Worm (Caenorhabditis elegans) whole organism, L1 larva: ENCODE measurements around the gene srbc-1.

Experiments used
- C16A3.4 ChIP-seq: fragments of 150-350 bp; optimal IDR thresholded peaks from 2 replicates; lab custom pipeline; 2014; ENCODE audit warnings: missing biosample characterization, missing genetic modification characterization
- C34B4.2 ChIP-seq: sonication (generic microtip); optimal IDR thresholded peaks from 2 replicates; lab custom pipeline; 2017; ENCODE audit warnings: mild to moderate bottlenecking, missing genetic modification characterization, missing compliant biosample characterization
- F16B12.6 ChIP-seq: fragments of 150-350 bp; optimal IDR thresholded peaks from 2 replicates; lab custom pipeline; 2014; ENCODE audit warnings: missing biosample characterization, missing genetic modification characterization
- ama-1 ChIP-seq: fragments of 150-350 bp; optimal IDR thresholded peaks from 2 replicates; lab custom pipeline; 2014
- blmp-1 ChIP-seq: fragments of 150-350 bp; optimal IDR thresholded peaks from 2 replicates; lab custom pipeline; 2014; ENCODE audit warnings: missing biosample characterization, missing genetic modification characterization
- ceh-63 ChIP-seq: fragments of 200-800 bp; sonication (Bioruptor generic); optimal IDR thresholded peaks from 2 replicates; lab custom pipeline; 2018; ENCODE audit warnings: mild to moderate bottlenecking, missing genetic modification characterization, missing compliant biosample characterization
- ceh-8 ChIP-seq: fragments of 200-800 bp; sonication (Bioruptor generic); optimal IDR thresholded peaks from 2 replicates; lab custom pipeline; 2018; ENCODE audit warnings: mild to moderate bottlenecking, missing genetic modification characterization, moderate library complexity, missing compliant biosample characterization
- ceh-82 ChIP-seq, 3 experiments: fragments of 150-350 bp in 1 of 3; sonication (generic microtip) in 2 of 3; optimal IDR thresholded peaks; 2 replicates each; lab custom pipeline; 2014 to 2017; ENCODE audit warnings: missing biosample characterization in 3 of 3, missing genetic modification characterization in 3 of 3
- ceh-90 ChIP-seq: sonication (generic microtip); optimal IDR thresholded peaks from 2 replicates; lab custom pipeline; 2016; ENCODE audit warnings: missing genetic modification characterization, missing compliant biosample characterization
- dpl-1 ChIP-seq, 3 experiments: fragments of 150-350 bp in 2 of 3; sonication (generic microtip) in 1 of 3; optimal IDR thresholded peaks; 2 replicates each; lab custom pipeline; 2014 to 2017; ENCODE audit warnings: missing biosample characterization in 3 of 3, missing genetic modification characterization in 3 of 3, missing genetic modification reagents in 3 of 3
- dsc-1 ChIP-seq: sonication (generic microtip); optimal IDR thresholded peaks from 2 replicates; lab custom pipeline; 2016; ENCODE audit warnings: mild to moderate bottlenecking, missing genetic modification characterization, missing compliant biosample characterization
- efl-1 ChIP-seq, 4 experiments: fragments of 150-350 bp; optimal IDR thresholded peaks in 3 of 4; peaks in 1 of 4; 1 replicate in 1 of 4; 2 replicates in 3 of 4; lab custom pipeline; 2014; ENCODE audit warnings: missing biosample characterization in 2 of 4, missing genetic modification characterization in 2 of 4, missing genetic modification reagents in 2 of 4
- efl-3 ChIP-seq: fragments of 200-800 bp; sonication (Bioruptor generic); optimal IDR thresholded peaks from 2 replicates; lab custom pipeline; 2018; ENCODE audit warnings: mild to moderate bottlenecking, missing genetic modification characterization, missing compliant biosample characterization
- egl-13 ChIP-seq: sonication (generic microtip); optimal IDR thresholded peaks from 2 replicates; lab custom pipeline; 2016; ENCODE audit warnings: missing genotype, missing genetic modification reagents, missing genetic modification characterization, missing compliant biosample characterization
- elt-3 ChIP-seq, 6 experiments: fragments of 150-350 bp in 1 of 6; sonication (generic microtip); optimal IDR thresholded peaks; 2 replicates each; lab custom pipeline; 2017 to 2018; ENCODE audit warnings: missing biosample characterization in 6 of 6, missing genetic modification characterization in 6 of 6, inconsistent platforms in 1 of 6
- fkh-10 ChIP-seq: sonication (generic microtip); optimal IDR thresholded peaks from 2 replicates; lab custom pipeline; 2017; ENCODE audit warnings: missing biosample characterization, missing genetic modification reagents, missing genetic modification characterization
- fkh-4 ChIP-seq: sonication (generic microtip); optimal IDR thresholded peaks from 2 replicates; lab custom pipeline; 2016; ENCODE audit warnings: missing compliant biosample characterization, missing genetic modification characterization, borderline replicate concordance
- fkh-8 ChIP-seq: sonication (generic microtip); optimal IDR thresholded peaks from 2 replicates; lab custom pipeline; 2016; ENCODE audit warnings: mild to moderate bottlenecking, missing genetic modification characterization, missing compliant biosample characterization
- grh-1 ChIP-seq: fragments of 200-800 bp; sonication (Bioruptor generic); IDR thresholded peaks from 2 replicates; pipeline ENCODE4 v1.3.6; 2022; ENCODE audit warnings: missing genetic modification reagents, missing genetic modification characterization, missing compliant biosample characterization
- hlh-17 ChIP-seq: fragments of 200-800 bp; sonication (Bioruptor generic); optimal IDR thresholded peaks from 2 replicates; lab custom pipeline; 2018; ENCODE audit warnings: missing genetic modification characterization, mild to moderate bottlenecking, missing compliant biosample characterization, moderate library complexity, borderline replicate concordance
- hlh-4 ChIP-seq: sonication (generic microtip); optimal IDR thresholded peaks from 2 replicates; lab custom pipeline; 2016; ENCODE audit warnings: mild to moderate bottlenecking, missing genetic modification characterization, missing compliant biosample characterization
- hpl-2 ChIP-seq: fragments of 150-350 bp; optimal IDR thresholded peaks from 2 replicates; lab custom pipeline; 2014; ENCODE audit warnings: missing biosample characterization, missing genetic modification reagents, missing genetic modification characterization
- irx-1 ChIP-seq: sonication (generic microtip); optimal IDR thresholded peaks from 2 replicates; lab custom pipeline; 2016; ENCODE audit warnings: missing genetic modification characterization, missing compliant biosample characterization
- isw-1 ChIP-seq: fragments of 200-800 bp; sonication (Bioruptor generic); IDR thresholded peaks from 2 replicates; pipeline ENCODE4 v1.3.6; 2022; ENCODE audit warnings: missing genetic modification characterization, missing compliant biosample characterization
- jun-1 ChIP-seq: fragments of 150-350 bp; optimal IDR thresholded peaks from 2 replicates; lab custom pipeline; 2014; ENCODE audit warnings: missing biosample characterization, missing genetic modification reagents, missing genetic modification characterization
- lin-14 ChIP-seq: fragments of 200-800 bp; sonication (Bioruptor generic); optimal IDR thresholded peaks from 2 replicates; lab custom pipeline; 2018; ENCODE audit warnings: mild to moderate bottlenecking, missing genetic modification characterization, moderate library complexity, missing compliant biosample characterization
- lin-39 ChIP-seq: fragments of 150-350 bp; optimal IDR thresholded peaks from 2 replicates; lab custom pipeline; 2014; ENCODE audit warnings: missing biosample characterization, missing genetic modification reagents, missing genetic modification characterization
- lsy-2 ChIP-seq, 2 experiments: fragments of 150-350 bp; optimal IDR thresholded peaks; 2 replicates each; lab custom pipeline; 2014; ENCODE audit warnings: missing biosample characterization in 2 of 2, missing genetic modification characterization in 2 of 2
- mab-9 ChIP-seq: fragments of 200-800 bp; sonication (Bioruptor generic); IDR thresholded peaks from 2 replicates; pipeline ENCODE4 v1.3.6; 2022; ENCODE audit warnings: missing genetic modification reagents, missing genetic modification characterization, missing compliant biosample characterization
- mdl-1 ChIP-seq, 2 experiments: fragments of 150-350 bp; optimal IDR thresholded peaks; 2 replicates each; lab custom pipeline; 2014 to 2017; ENCODE audit warnings: missing biosample characterization in 2 of 2, missing genetic modification characterization in 2 of 2, inconsistent platforms in 1 of 2
- mef-2 ChIP-seq: fragments of 150-350 bp; optimal IDR thresholded peaks from 2 replicates; lab custom pipeline; 2014; ENCODE audit warnings: missing biosample characterization, missing genetic modification characterization
- mep-1 ChIP-seq: fragments of 150-350 bp; optimal IDR thresholded peaks from 2 replicates; lab custom pipeline; 2014; ENCODE audit warnings: missing biosample characterization, missing genetic modification characterization
- nhr-12 ChIP-seq: sonication (generic microtip); optimal IDR thresholded peaks from 2 replicates; lab custom pipeline; 2017; ENCODE audit warnings: missing biosample characterization, missing genetic modification characterization
- nhr-19 ChIP-seq: fragments of 200-800 bp; sonication (Bioruptor generic); conservative IDR thresholded peaks from 2 replicates; pipeline ENCODE4 v1.3.6; 2022; ENCODE audit warnings: missing genetic modification characterization, missing compliant biosample characterization
- nhr-20 ChIP-seq: sonication (generic microtip); optimal IDR thresholded peaks from 2 replicates; lab custom pipeline; 2016; ENCODE audit warnings: mild to moderate bottlenecking, missing genetic modification characterization, missing compliant biosample characterization
- nhr-237 ChIP-seq: fragments of 150-350 bp; optimal IDR thresholded peaks from 2 replicates; lab custom pipeline; 2014; ENCODE audit warnings: missing biosample characterization, missing genetic modification characterization
- nhr-28 ChIP-seq: fragments of 150-350 bp; optimal IDR thresholded peaks from 2 replicates; lab custom pipeline; 2014; ENCODE audit warnings: missing biosample characterization, missing genetic modification characterization
- nhr-71 ChIP-seq: sonication (generic microtip); optimal IDR thresholded peaks from 2 replicates; lab custom pipeline; 2016; ENCODE audit warnings: mild to moderate bottlenecking, missing genetic modification characterization, moderate library complexity, missing compliant biosample characterization
- nhr-77 ChIP-seq: fragments of 150-350 bp; optimal IDR thresholded peaks from 2 replicates; lab custom pipeline; 2014; ENCODE audit warnings: missing biosample characterization, missing genetic modification characterization
- nhr-85 ChIP-seq: sonication (generic microtip); peaks from one replicate; lab custom pipeline; 2016; ENCODE audit warnings: missing genetic modification characterization, inconsistent platforms, missing compliant biosample characterization
- nhr-90 ChIP-seq: sonication (generic microtip); optimal IDR thresholded peaks from 2 replicates; lab custom pipeline; 2016; ENCODE audit warnings: mild to moderate bottlenecking, missing genetic modification characterization, missing compliant biosample characterization; ENCODE audit not compliant: poor library complexity
- pax-3 ChIP-seq: fragments of 200-800 bp; sonication (Bioruptor generic); optimal IDR thresholded peaks from 2 replicates; lab custom pipeline; 2018; ENCODE audit warnings: mild to moderate bottlenecking, missing genetic modification characterization, moderate library complexity, missing compliant biosample characterization
- rnt-1 ChIP-seq: sonication (generic microtip); optimal IDR thresholded peaks from 2 replicates; lab custom pipeline; 2016; ENCODE audit warnings: mild to moderate bottlenecking, missing genetic modification characterization, moderate library complexity, missing compliant biosample characterization
- snu-23 ChIP-seq: sonication (generic microtip); optimal IDR thresholded peaks from 2 replicates; lab custom pipeline; 2016; ENCODE audit warnings: missing genetic modification characterization, missing compliant biosample characterization
- sptf-1 ChIP-seq: fragments of 150-350 bp; optimal IDR thresholded peaks from 2 replicates; lab custom pipeline; 2014; ENCODE audit warnings: missing biosample characterization, missing genetic modification characterization
- sup-37 ChIP-seq: fragments of 200-800 bp; sonication (Bioruptor generic); optimal IDR thresholded peaks from 2 replicates; lab custom pipeline; 2018; ENCODE audit warnings: mild to moderate bottlenecking, missing genetic modification characterization, missing compliant biosample characterization
- tbx-2 ChIP-seq: sonication (generic microtip); optimal IDR thresholded peaks from 2 replicates; lab custom pipeline; 2016; ENCODE audit warnings: missing genetic modification characterization, missing compliant biosample characterization
- unc-30 ChIP-seq: sonication (generic microtip); optimal IDR thresholded peaks from 2 replicates; lab custom pipeline; 2017; ENCODE audit warnings: missing biosample characterization, missing genetic modification characterization
- unc-62 ChIP-seq: fragments of 150-350 bp; optimal IDR thresholded peaks from 2 replicates; lab custom pipeline; 2014; ENCODE audit warnings: missing biosample characterization, missing genetic modification reagents, missing genetic modification characterization
- unc-86 ChIP-seq: sonication (generic microtip); optimal IDR thresholded peaks from 2 replicates; lab custom pipeline; 2016; ENCODE audit warnings: missing genetic modification characterization, missing compliant biosample characterization
- unc-98 ChIP-seq: fragments of 200-800 bp; sonication (Bioruptor generic); IDR thresholded peaks from 2 replicates; pipeline ENCODE4 v1.3.6; 2022; ENCODE audit warnings: missing genetic modification characterization, missing compliant biosample characterization
- vab-15 ChIP-seq: sonication (generic microtip); optimal IDR thresholded peaks from 2 replicates; lab custom pipeline; 2017; ENCODE audit warnings: missing genotype, mild to moderate bottlenecking, missing genetic modification characterization, missing compliant biosample characterization
- zip-4 ChIP-seq: fragments of 200-800 bp; sonication (Bioruptor generic); optimal IDR thresholded peaks from 2 replicates; lab custom pipeline; 2018; ENCODE audit warnings: mild to moderate bottlenecking, missing genetic modification characterization, moderate library complexity, missing compliant biosample characterization
- ztf-4 ChIP-seq: fragments of 150-350 bp; optimal IDR thresholded peaks from 2 replicates; lab custom pipeline; 2014; ENCODE audit warnings: missing biosample characterization, missing genetic modification characterization

The srbc-1 gene

ce11 chrV:3276184-3276583 is 25.6 kb downstream of the srbc-1 start:
- TF ChIP-seq hpl-2 (GFP tag; lab: Kevin White, UChicago) = no peak
- TF ChIP-seq rnt-1 (tag; lab: Kevin White, UChicago) = peak; percentile 49
- no peak for TF ChIP-seq pax-3 (tag; lab: Kevin White, UChicago)
- TF ChIP-seq nhr-28 (tag; lab: Kevin White, UChicago) = no peak
- no peak for TF ChIP-seq zip-4 (GFP tag; lab: Kevin White, UChicago)
- TF ChIP-seq irx-1 (tag; lab: Kevin White, UChicago) = no peak
- TF ChIP-seq nhr-77 (tag; lab: Kevin White, UChicago) = no peak
- no peak for TF ChIP-seq egl-13 (tag; lab: Kevin White, UChicago)
- no peak for TF ChIP-seq dsc-1 (tag; lab: Kevin White, UChicago)
- TF ChIP-seq ama-1 (lab: Kevin White, UChicago) = no peak
- peak; percentile 33; the same call in 1 of the 2 replicates for TF ChIP-seq nhr-19
- TF ChIP-seq grh-1 (GFP tag; lab: Robert Waterston, UW) = no peak
- no peak for TF ChIP-seq F16B12.6
- TF ChIP-seq hlh-17 = no peak
- peak; percentile 29 for TF ChIP-seq nhr-20
- TF ChIP-seq elt-3 (tag; optimal IDR thresholded peaks at IDR 0.05; lab: Kevin White, UChicago) = no peak
- TF ChIP-seq fkh-10 (GFP tag; lab: Kevin White, UChicago) = no peak
- TF ChIP-seq dpl-1 (GFP tag; optimal IDR thresholded peaks at IDR 0.05; lab: Kevin White, UChicago) = no peak
- TF ChIP-seq blmp-1 = no peak
- TF ChIP-seq sup-37 (GFP tag; lab: Kevin White, UChicago) = no peak
- no peak for TF ChIP-seq nhr-12 (tag; lab: Kevin White, UChicago)
- no peak for TF ChIP-seq mab-9
- TF ChIP-seq hlh-4 (tag; lab: Kevin White, UChicago) = no peak
- TF ChIP-seq ceh-90 = no peak
- no peak for TF ChIP-seq efl-1 (optimal IDR thresholded peaks at IDR 0.05; lab: Kevin White, UChicago)
- TF ChIP-seq efl-1 (GFP tag; optimal IDR thresholded peaks at IDR 0.05 in 1 of 2; lab: Kevin White, UChicago) = no peak
- TF ChIP-seq unc-98 (GFP tag; lab: Robert Waterston, UW) = no peak
- TF ChIP-seq ceh-8 (GFP tag; lab: Kevin White, UChicago) = no peak
- no peak for TF ChIP-seq C16A3.4 (tag; lab: Kevin White, UChicago)
- TF ChIP-seq ceh-82 (tag; optimal IDR thresholded peaks at IDR 0.05; lab: Kevin White, UChicago) = no peak
- TF ChIP-seq lsy-2 (tag; optimal IDR thresholded peaks at IDR 0.05; lab: Kevin White, UChicago) = no peak
- no peak for TF ChIP-seq ztf-4
- TF ChIP-seq jun-1 (tag; lab: Kevin White, UChicago) = no peak
- TF ChIP-seq tbx-2 (tag; lab: Kevin White, UChicago) = no peak
- TF ChIP-seq nhr-85 (tag; lab: Kevin White, UChicago) = no peak
- no peak for TF ChIP-seq snu-23
- TF ChIP-seq C34B4.2 (tag; lab: Kevin White, UChicago) = no peak
- TF ChIP-seq mef-2 = no peak
- TF ChIP-seq nhr-237 (tag; lab: Kevin White, UChicago) = no peak
- peak; percentile 75 for TF ChIP-seq lin-14 (GFP tag; lab: Kevin White, UChicago)
- peak; percentile 71 for TF ChIP-seq nhr-71 (tag; lab: Kevin White, UChicago)
- TF ChIP-seq efl-3 (GFP tag; lab: Kevin White, UChicago) = no peak
- TF ChIP-seq lin-39 = no peak
- TF ChIP-seq unc-62 (GFP tag; lab: Kevin White, UChicago) = no peak
- no peak for TF ChIP-seq isw-1

ce11 chrV:3275033-3275432 is 26.8 kb downstream of the srbc-1 start, which contains the start of gene T28A11.3:
Gene T28A11.3 (plus strand): TSS chrV:3275333.
- TF ChIP-seq fkh-4 (tag; lab: Kevin White, UChicago) (no peak), fkh-8 (no peak), grh-1 (GFP tag; lab: Robert Waterston, UW) (no peak), unc-86 (tag; lab: Kevin White, UChicago) (no peak), hlh-17 (no peak), nhr-90 (tag; lab: Kevin White, UChicago) (no peak), vab-15 (no peak), ceh-63 (GFP tag; lab: Kevin White, UChicago) (no peak), mdl-1 (tag; optimal IDR thresholded peaks at IDR 0.05; lab: Kevin White, UChicago) (no peak), tbx-2 (tag; lab: Kevin White, UChicago) (no peak), sptf-1 (tag; lab: Kevin White, UChicago) (no peak), C34B4.2 (tag; lab: Kevin White, UChicago) (no peak), mep-1 (tag; lab: Kevin White, UChicago) (no peak), unc-30 (tag; lab: Kevin White, UChicago) (no peak), unc-98 (GFP tag; lab: Robert Waterston, UW) (no peak), efl-1 (optimal IDR thresholded peaks at IDR 0.05; lab: Kevin White, UChicago) (no peak), efl-1 (GFP tag; optimal IDR thresholded peaks at IDR 0.05 in 1 of 2; lab: Kevin White, UChicago) (no peak), jun-1 (tag; lab: Kevin White, UChicago) (no peak)
